Fruit fly (Drosophila melanogaster) whole organism, embryonic: ENCODE data around the gene Sik2.

Source experiments
- CG13775 ChIP-seq: fragments of 200-800 bp; sonication (Bioruptor generic); optimal IDR thresholded peaks from 3 replicates; lab custom pipeline; 2017; ENCODE audit warnings: missing biosample characterization, mild to moderate bottlenecking, missing genetic modification characterization
- CG18476 ChIP-seq: fragments of 200-800 bp; sonication (Bioruptor generic); optimal IDR thresholded peaks from 2 replicates; lab custom pipeline; 2016; ENCODE audit warnings: missing biosample characterization, mild to moderate bottlenecking, missing genetic modification characterization
- CG6254 ChIP-seq: fragments of 200-800 bp; sonication (Bioruptor generic); optimal IDR thresholded peaks from 3 replicates; lab custom pipeline; 2017; ENCODE audit warnings: mild to moderate bottlenecking, missing biosample characterization, missing genetic modification reagents, missing genetic modification characterization
- CG9215 ChIP-seq: fragments of 200-800 bp; sonication (Bioruptor generic); IDR thresholded peaks from 2 replicates; pipeline ENCODE4 v1.3.6; 2022; ENCODE audit warnings: missing biosample characterization, missing genetic modification characterization
- Kr ChIP-seq: fragments of 200-800 bp; sonication (Bioruptor generic); optimal IDR thresholded peaks from 2 replicates; lab custom pipeline; 2017; ENCODE audit warnings: missing biosample characterization, mild to moderate bottlenecking, missing genetic modification characterization
- MTF-1 ChIP-seq: fragments of 200-800 bp; sonication (Bioruptor generic); optimal IDR thresholded peaks from 2 replicates; lab custom pipeline; 2018; ENCODE audit warnings: missing biosample characterization, mild to moderate bottlenecking, missing genetic modification characterization, borderline replicate concordance
- YL-1 ChIP-seq: fragments of 200-800 bp; sonication (Bioruptor generic); optimal IDR thresholded peaks from 3 replicates; lab custom pipeline; 2017; ENCODE audit warnings: missing biosample characterization, mild to moderate bottlenecking, missing genetic modification characterization
- aop ChIP-seq: fragments of 200-800 bp; sonication (Bioruptor generic); IDR thresholded peaks from 2 replicates; pipeline ENCODE4 v1.3.6; 2022; ENCODE audit warnings: missing biosample characterization, missing genetic modification characterization
- nom ChIP-seq: fragments of 200-800 bp; sonication (Bioruptor generic); optimal IDR thresholded peaks from 2 replicates; lab custom pipeline; 2017; ENCODE audit warnings: missing biosample characterization, missing genetic modification characterization, mild to moderate bottlenecking, moderate library complexity, missing genetic modification reagents

- TF ChIP-seq CG18476 (GFP tag; lab: Kevin White, UChicago) (no peak), Kr (no peak), MTF-1 (GFP tag; lab: Kevin White, UChicago) (no peak), CG6254 (GFP tag; lab: Kevin White, UChicago) (no peak), YL-1 (GFP tag; lab: Kevin White, UChicago) (peak; percentile 0), CG13775 (GFP tag; lab: Kevin White, UChicago) (no peak), aop (GFP tag; lab: Robert Waterston, UW) (no peak), CG9215 (GFP tag; lab: Robert Waterston, UW) (no peak), nom (GFP tag; lab: Kevin White, UChicago) (no peak)
Measured at dm6 chrX:2075846-2076377, 14.2 kb upstream of the Sik2 start, which contains the start of gene CG4045.
